Fruit fly (Drosophila melanogaster) whole organism, pupa: ENCODE measurements around the gene Obp73a.

Experiments
- Ets98B ChIP-seq: fragments of 200-800 bp; sonication (Bioruptor generic); IDR thresholded peaks from 2 replicates; pipeline ENCODE4 v1.3.6; 2022; ENCODE audit warnings: missing biosample characterization, missing genetic modification characterization
- Pif1B ChIP-seq: fragments of 200-800 bp; sonication (Bioruptor generic); optimal IDR thresholded peaks from 3 replicates; lab custom pipeline; 2016; ENCODE audit warnings: missing biosample characterization, missing genetic modification characterization
- fd96Ca ChIP-seq: fragments of 200-800 bp; sonication (Bioruptor generic); IDR thresholded peaks from 3 replicates; pipeline ENCODE4 v1.3.6; 2022; ENCODE audit warnings: missing biosample characterization, missing genetic modification characterization

dm6 chr3L:16917409-16918173 is 26.6 kb upstream of the Obp73a start:
- TF ChIP-seq Ets98B (no peak), Pif1B (GFP tag; lab: Kevin White, UChicago) (no peak), fd96Ca (GFP tag; lab: Robert Waterston, UW) (no peak)
